Worm (Caenorhabditis elegans) whole organism, late embryonic: ENCODE results near the gene vps-16.

Experiments used
- C38D4.7 ChIP-seq: fragments of 200-800 bp; sonication (Bioruptor generic); optimal IDR thresholded peaks from 2 replicates; lab custom pipeline; 2018; ENCODE audit warnings: mild to moderate bottlenecking, missing genetic modification characterization, moderate library complexity, missing compliant biosample characterization
- K02D7.2 ChIP-seq: sonication (generic microtip); optimal IDR thresholded peaks from 2 replicates; lab custom pipeline; 2017; ENCODE audit warnings: mild to moderate bottlenecking, missing genetic modification characterization, missing compliant biosample characterization
- K09A11.1 ChIP-seq: sonication (generic microtip); optimal IDR thresholded peaks from 2 replicates; lab custom pipeline; 2017; ENCODE audit warnings: antibody characterized with exemption, mild to moderate bottlenecking, missing genetic modification characterization, missing compliant biosample characterization; ENCODE audit not compliant: insufficient read depth
- ceh-24 ChIP-seq: sonication (generic microtip); optimal IDR thresholded peaks from 2 replicates; lab custom pipeline; 2016; ENCODE audit warnings: mild to moderate bottlenecking, missing genetic modification characterization, missing compliant biosample characterization
- ceh-30 ChIP-seq: fragments of 150-350 bp; optimal IDR thresholded peaks from 2 replicates; lab custom pipeline; 2014; ENCODE audit warnings: missing biosample characterization, missing genetic modification characterization
- ceh-45 ChIP-seq: fragments of 200-800 bp; sonication (Bioruptor generic); IDR thresholded peaks from 2 replicates; pipeline ENCODE4 v1.3.6; 2022; ENCODE audit warnings: missing genetic modification reagents, missing genetic modification characterization, missing compliant biosample characterization
- ceh-48 ChIP-seq: sonication (generic microtip); optimal IDR thresholded peaks from 2 replicates; lab custom pipeline; 2016; ENCODE audit warnings: missing genetic modification characterization, inconsistent platforms, missing compliant biosample characterization
- ceh-6 ChIP-seq: fragments of 200-800 bp; sonication (Bioruptor generic); optimal IDR thresholded peaks from 2 replicates; lab custom pipeline; 2018; ENCODE audit warnings: mild to moderate bottlenecking, missing genetic modification characterization, missing compliant biosample characterization
- ceh-9 ChIP-seq: sonication (generic microtip); optimal IDR thresholded peaks from 2 replicates; lab custom pipeline; 2016; ENCODE audit warnings: mild to moderate bottlenecking, missing genetic modification characterization, inconsistent platforms, missing compliant biosample characterization
- elt-4 ChIP-seq: sonication (generic microtip); optimal IDR thresholded peaks from 2 replicates; lab custom pipeline; 2016; ENCODE audit warnings: missing genetic modification characterization, missing compliant biosample characterization
- fax-1 ChIP-seq: sonication (generic microtip); optimal IDR thresholded peaks from 2 replicates; lab custom pipeline; 2016; ENCODE audit warnings: missing genotype, missing genetic modification characterization, missing compliant biosample characterization
- fkh-10 ChIP-seq: fragments of 150-350 bp; optimal IDR thresholded peaks from 2 replicates; lab custom pipeline; 2014; ENCODE audit warnings: missing biosample characterization, missing genetic modification reagents, missing genetic modification characterization
- fkh-6 ChIP-seq: sonication (generic microtip); optimal IDR thresholded peaks from 2 replicates; lab custom pipeline; 2016; ENCODE audit warnings: missing genetic modification characterization, missing compliant biosample characterization
- gmeb-2 ChIP-seq: sonication (generic microtip); optimal IDR thresholded peaks from 2 replicates; lab custom pipeline; 2016; ENCODE audit warnings: missing genetic modification characterization, inconsistent platforms, missing compliant biosample characterization
- hlh-8 ChIP-seq: sonication (generic microtip); optimal IDR thresholded peaks from 2 replicates; lab custom pipeline; 2016; ENCODE audit warnings: missing genotype, missing genetic modification characterization, missing compliant biosample characterization
- madf-2 ChIP-seq: sonication (generic microtip); optimal IDR thresholded peaks from 2 replicates; lab custom pipeline; 2017; ENCODE audit warnings: missing genetic modification characterization, missing compliant biosample characterization
- nfya-1 ChIP-seq: sonication (generic microtip); optimal IDR thresholded peaks from 2 replicates; lab custom pipeline; 2017; ENCODE audit warnings: missing genetic modification characterization, mild to moderate bottlenecking, missing compliant biosample characterization, antibody characterized with exemption, moderate library complexity
- nhr-232 ChIP-seq: sonication (generic microtip); optimal IDR thresholded peaks from 2 replicates; lab custom pipeline; 2016; ENCODE audit warnings: missing genetic modification characterization, missing compliant biosample characterization
- pha-2 ChIP-seq: sonication (generic microtip); optimal IDR thresholded peaks from 2 replicates; lab custom pipeline; 2017; ENCODE audit warnings: mild to moderate bottlenecking, missing genetic modification characterization, missing compliant biosample characterization
- pha-4 ChIP-seq: fragments of 150-350 bp; optimal IDR thresholded peaks from 2 replicates; lab custom pipeline; 2018; ENCODE audit warnings: missing biosample characterization, missing genetic modification reagents, missing genetic modification characterization
- pqm-1 ChIP-seq: sonication (generic microtip); optimal IDR thresholded peaks from 2 replicates; lab custom pipeline; 2016; ENCODE audit warnings: missing genetic modification characterization, missing compliant biosample characterization
- pros-1 ChIP-seq: fragments of 150-350 bp; optimal IDR thresholded peaks from 2 replicates; lab custom pipeline; 2014; ENCODE audit warnings: missing biosample characterization, missing genetic modification reagents, missing genetic modification characterization
- ref-2 ChIP-seq: sonication (generic microtip); optimal IDR thresholded peaks from 2 replicates; lab custom pipeline; 2016; ENCODE audit warnings: missing genetic modification characterization, missing compliant biosample characterization
- sox-4 ChIP-seq: sonication (generic microtip); optimal IDR thresholded peaks from 2 replicates; lab custom pipeline; 2017; ENCODE audit warnings: mild to moderate bottlenecking, missing genetic modification characterization, inconsistent platforms, missing compliant biosample characterization
- zip-5 ChIP-seq: sonication (generic microtip); optimal IDR thresholded peaks from 2 replicates; lab custom pipeline; 2016; ENCODE audit warnings: missing genetic modification characterization, missing compliant biosample characterization
- ztf-16 ChIP-seq: sonication (generic microtip); optimal IDR thresholded peaks from 2 replicates; lab custom pipeline; 2017; ENCODE audit warnings: missing genetic modification characterization, missing compliant biosample characterization

vps-16 gene

ce11 chrIII:6471451-6471850 is 38.4 kb downstream of the vps-16 start, which contains the start of gene wht-6:
Gene wht-6 (plus strand): TSS chrIII:6471751.
- no peak for TF ChIP-seq pha-2 (tag; lab: Kevin White, UChicago)
- TF ChIP-seq fax-1, result no peak
- no peak for TF ChIP-seq ceh-6 (GFP tag; lab: Kevin White, UChicago)
- TF ChIP-seq, all 69 proteins: peak for 0

DNA sequence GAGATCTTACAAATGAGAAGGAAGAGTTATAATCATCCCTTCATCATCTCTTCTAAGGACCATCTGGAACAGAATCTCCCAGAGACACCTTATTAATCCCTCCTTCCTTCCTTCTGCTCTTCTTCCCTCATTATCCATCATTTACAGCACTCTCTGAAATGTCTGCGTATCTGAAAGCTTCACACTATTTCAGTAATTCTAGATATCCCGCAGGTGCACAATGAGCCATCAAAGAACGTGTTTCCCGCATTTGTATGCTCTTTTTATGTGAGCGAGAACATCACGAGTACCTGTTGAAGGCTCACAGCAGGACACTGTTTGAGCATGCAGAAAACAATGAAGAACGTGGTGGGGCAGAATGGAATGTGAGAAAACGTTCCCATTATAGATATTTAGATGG is 43.3 kb downstream of the vps-16 start:
- TF ChIP-seq K09A11.1 (tag; lab: Kevin White, UChicago) (no peak), madf-2 (tag; lab: Kevin White, UChicago) (no peak), ztf-16 (tag; lab: Kevin White, UChicago) (no peak), K02D7.2 (no peak), nfya-1 (tag; lab: Kevin White, UChicago) (no peak), pqm-1 (tag; lab: Kevin White, UChicago) (no peak), ceh-9 (tag; lab: Kevin White, UChicago) (no peak), ref-2 (peak; percentile 71), gmeb-2 (tag; lab: Kevin White, UChicago) (no peak)

ce11 chrIII:6478256-6479004 is 45.4 kb downstream of the vps-16 start, which contains the start of gene zip-8:
Gene zip-8 (plus strand): TSS chrIII:6478955.
- no peak for TF ChIP-seq fkh-10 (GFP tag; lab: Kevin White, UChicago)
- TF ChIP-seq, all 69 proteins: peak for 0

DNA sequence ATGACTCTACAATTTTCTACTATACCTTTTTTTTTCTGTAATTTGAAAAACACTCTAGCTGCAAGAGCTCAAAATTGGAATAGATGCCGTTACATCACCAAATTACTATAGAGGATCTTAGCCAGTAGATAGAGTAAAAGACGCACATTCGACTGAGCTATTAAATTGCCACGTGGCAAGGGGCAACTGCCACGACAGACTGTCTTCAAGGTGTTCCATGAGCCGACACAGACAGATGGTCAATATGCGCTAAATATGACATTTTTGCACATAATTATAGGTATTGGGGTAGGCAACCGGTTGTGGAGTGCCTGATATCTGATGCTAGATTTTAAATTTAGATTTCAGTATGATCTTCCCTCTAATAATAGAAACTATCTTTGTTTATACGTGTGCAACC is 46.4 kb downstream of the vps-16 start:
- TF ChIP-seq C38D4.7 (GFP tag; lab: Kevin White, UChicago) (no peak), sox-4 (no peak), elt-4 (tag; lab: Kevin White, UChicago) (no peak), pha-4 (tag; lab: Kevin White, UChicago) (no peak), zip-5 (tag; lab: Kevin White, UChicago) (no peak)

- TF ChIP-seq ceh-30 (tag; lab: Kevin White, UChicago), result no peak
- no peak for TF ChIP-seq ceh-48 (tag; lab: Kevin White, UChicago)
- TF ChIP-seq hlh-8, result no peak
- no peak for TF ChIP-seq nhr-232 (tag; lab: Kevin White, UChicago)
- TF ChIP-seq pqm-1 (tag; lab: Kevin White, UChicago), result no peak
- TF ChIP-seq sox-4, result no peak
- TF ChIP-seq gmeb-2 (tag; lab: Kevin White, UChicago), result no peak
- no peak for TF ChIP-seq pros-1 (tag; lab: Kevin White, UChicago)
- TF ChIP-seq fkh-6 (tag; lab: Kevin White, UChicago), result no peak
- no peak for TF ChIP-seq ceh-45 (GFP tag; lab: Robert Waterston, UW)
- TF ChIP-seq ceh-24 (tag; lab: Kevin White, UChicago), result no peak
- TF ChIP-seq, all 69 proteins: peak for 0
Observed at ce11 chrIII:6482918-6483317, 49.9 kb downstream of the vps-16 start, which contains the start of gene chtb-2. Gene chtb-2 (plus strand): TSS chrIII:6483218.
